Worm (Caenorhabditis elegans): ENCODE data around the gene nhr-119.

nhr-119 gene

DNA sequence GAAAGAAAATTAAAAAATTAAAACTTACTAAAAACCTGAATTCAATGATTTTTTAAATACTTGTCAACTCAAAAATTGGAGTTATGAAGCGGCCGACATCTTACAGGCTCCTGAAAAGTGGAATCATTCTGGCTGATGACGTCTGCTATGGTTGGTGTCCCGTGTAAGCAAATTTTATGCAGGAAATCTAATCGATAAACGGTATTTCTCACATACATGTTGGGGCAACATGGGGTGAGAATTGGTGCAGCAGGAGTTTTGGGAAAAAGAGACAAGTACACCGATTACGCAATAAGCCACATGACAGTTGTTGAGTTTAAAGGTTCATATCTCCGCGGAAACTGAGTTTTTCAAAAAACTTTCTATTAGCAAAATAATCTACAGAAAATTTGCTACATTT is 15.0 kb upstream of the nhr-119 start, which contains the start of gene K12H6.2:
Gene K12H6.2 (minus strand): TSS at position 101 of the 400 bp plus-strand sequence.
- TF ChIP-seq syd-9 (tag; optimal IDR thresholded peaks at IDR 0.05) (no peak), unc-86 (tag; optimal IDR thresholded peaks at IDR 0.05) (no peak), elt-4 (tag; optimal IDR thresholded peaks at IDR 0.05) (no peak), ceh-18 (tag; optimal IDR thresholded peaks at IDR 0.05) (no peak), ceh-48 (tag; optimal IDR thresholded peaks at IDR 0.05) (no peak)

DNA sequence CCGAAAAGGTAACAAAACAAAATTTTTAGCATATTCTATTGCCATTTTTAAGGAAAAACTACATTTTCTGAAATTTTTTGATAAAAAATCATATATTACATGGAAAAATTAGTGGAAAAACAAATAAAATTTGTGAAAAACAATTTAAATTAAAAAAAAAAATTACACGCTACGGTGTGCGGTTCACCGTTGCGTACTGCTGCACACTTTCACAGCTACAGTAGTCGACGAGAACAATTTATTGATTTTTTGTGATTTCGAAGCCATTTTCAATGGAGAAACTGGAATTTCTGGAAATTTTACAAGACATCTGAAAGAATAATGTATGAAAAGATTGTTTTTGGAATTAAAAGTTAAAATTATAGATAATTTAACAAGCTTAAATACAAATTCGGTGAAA is 14.6 kb upstream of the nhr-119 start:
- TF ChIP-seq nfya-1 (tag; optimal IDR thresholded peaks at IDR 0.05), result no peak
- no peak for TF ChIP-seq che-1 (tag; optimal IDR thresholded peaks at IDR 0.05)
- TF ChIP-seq zip-5 (tag; optimal IDR thresholded peaks at IDR 0.05), result no peak
- no peak for TF ChIP-seq ceh-22 (tag; optimal IDR thresholded peaks at IDR 0.05)
- TF ChIP-seq pha-4 (tag; optimal IDR thresholded peaks at IDR 0.05), result no peak
- no peak for TF ChIP-seq unc-55 (GFP tag; optimal IDR thresholded peaks at IDR 0.05)
- no peak for TF ChIP-seq pat-9 (tag; optimal IDR thresholded peaks at IDR 0.05)
- no peak for TF ChIP-seq pag-3 (tag; optimal IDR thresholded peaks at IDR 0.05; ENCODE audit: borderline replicate concordance)
- TF ChIP-seq syd-9 (tag; optimal IDR thresholded peaks at IDR 0.05), result no peak
- no peak for TF ChIP-seq ceh-48 (tag; optimal IDR thresholded peaks at IDR 0.05)
- TF ChIP-seq dve-1 (tag; optimal IDR thresholded peaks at IDR 0.05), result no peak
- no peak for TF ChIP-seq unc-42 (tag; optimal IDR thresholded peaks at IDR 0.05)
- no peak for TF ChIP-seq pha-2 (tag; optimal IDR thresholded peaks at IDR 0.05)

DNA sequence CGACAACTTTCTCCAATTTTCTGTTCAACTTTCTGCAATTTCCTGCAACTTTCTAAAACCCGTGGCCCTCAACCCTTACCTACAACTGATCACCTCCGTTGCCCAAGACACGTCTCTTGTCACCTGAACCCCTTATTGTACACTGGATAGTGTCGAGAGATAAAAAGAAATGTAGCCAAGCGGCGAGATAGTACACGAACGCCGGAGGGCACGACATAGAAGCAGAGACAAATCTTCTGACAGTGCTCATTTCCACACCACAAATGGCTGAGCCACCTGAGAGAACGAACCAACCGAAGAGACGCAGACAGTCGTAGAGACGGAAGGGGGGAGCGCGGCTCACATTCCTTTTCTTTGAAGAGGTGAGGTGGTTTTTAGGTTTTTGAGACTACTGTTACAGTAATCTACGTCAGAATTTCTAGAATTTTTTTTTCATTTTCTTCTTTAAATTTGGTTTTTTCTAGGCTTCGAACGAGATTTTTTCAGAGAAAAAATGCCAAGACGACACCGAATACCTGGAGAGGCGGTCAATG is 7.3 kb upstream of the nhr-119 start, which contains the start of gene K12H6.12:
Gene K12H6.12 (plus strand): TSS at position 483 of the 533 bp plus-strand sequence.
- peak; percentile 15 for TF ChIP-seq tbx-2 (tag; optimal IDR thresholded peaks at IDR 0.05)
- TF ChIP-seq ztf-16 (tag; optimal IDR thresholded peaks at IDR 0.05), result no peak
- peak; percentile 77 for TF ChIP-seq hlh-30 (tag; optimal IDR thresholded peaks at IDR 0.05; ENCODE audit: insufficient read depth)
- TF ChIP-seq unc-55 (GFP tag; optimal IDR thresholded peaks at IDR 0.05), result peak; percentile 29

DNA sequence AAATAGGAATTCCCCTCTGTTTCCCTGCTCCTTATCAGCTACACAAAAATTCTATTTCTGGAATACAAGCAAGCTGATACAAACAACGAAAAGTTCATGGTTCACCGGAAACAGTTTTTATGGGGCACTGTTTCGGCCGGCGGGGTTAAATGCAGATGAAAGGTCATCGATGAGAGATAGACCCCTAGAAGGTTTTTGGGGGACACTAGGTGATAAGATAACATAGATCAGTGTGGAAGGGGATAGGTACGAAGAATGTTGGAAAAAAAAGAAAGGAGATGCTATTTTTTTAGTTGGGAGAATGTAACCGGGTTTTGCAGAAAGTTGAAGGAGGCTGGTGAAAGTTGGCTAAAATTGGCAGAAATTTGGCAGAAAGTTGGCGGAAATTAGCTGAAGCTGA is 5.2 kb upstream of the nhr-119 start:
- TF ChIP-seq elt-2 (tag; optimal IDR thresholded peaks at IDR 0.05), result peak; percentile 37
- no peak for TF ChIP-seq tbx-2 (tag; optimal IDR thresholded peaks at IDR 0.05)

DNA sequence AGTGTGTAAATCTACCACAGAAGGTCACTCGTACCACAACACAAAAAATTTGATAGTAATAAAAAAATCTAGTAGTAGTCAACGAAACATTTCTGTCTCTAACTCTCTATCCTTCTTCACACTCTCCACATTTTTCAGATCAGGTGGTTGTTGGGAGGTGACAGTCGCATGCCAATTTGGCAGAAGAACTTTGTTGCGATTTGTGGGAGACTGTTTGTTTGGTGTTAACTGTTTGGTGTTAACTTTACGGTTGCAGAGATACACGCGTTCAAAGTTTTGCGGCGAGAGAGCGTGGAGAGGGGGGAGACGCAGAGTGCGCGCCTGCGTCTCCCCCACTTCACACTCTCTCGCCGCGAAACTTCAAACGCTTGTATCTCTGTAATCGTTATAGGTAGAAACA is 4.5 kb upstream of the nhr-119 start:
- TF ChIP-seq npax-4 (tag; optimal IDR thresholded peaks at IDR 0.05) (no peak), tbx-2 (tag; optimal IDR thresholded peaks at IDR 0.05) (no peak), C38D4.7 (GFP tag; optimal IDR thresholded peaks at IDR 0.05) (no peak), elt-2 (tag; optimal IDR thresholded peaks at IDR 0.05) (no peak), ahr-1 (tag; optimal IDR thresholded peaks at IDR 0.05) (no peak), ceh-31 (tag; optimal IDR thresholded peaks at IDR 0.05) (no peak), sdc-2 (tag; optimal IDR thresholded peaks at IDR 0.05) (no peak), gmeb-2 (tag; optimal IDR thresholded peaks at IDR 0.05) (no peak), ets-4 (tag; optimal IDR thresholded peaks at IDR 0.05) (no peak), hlh-6 (tag; optimal IDR thresholded peaks at IDR 0.05) (no peak), K09A11.1 (tag; optimal IDR thresholded peaks at IDR 0.05; ENCODE audit: insufficient read depth) (no peak), pqm-1 (tag; optimal IDR thresholded peaks at IDR 0.05) (no peak), mec-3 (tag; optimal IDR thresholded peaks at IDR 0.05; ENCODE audit: borderline replicate concordance) (no peak)

DNA sequence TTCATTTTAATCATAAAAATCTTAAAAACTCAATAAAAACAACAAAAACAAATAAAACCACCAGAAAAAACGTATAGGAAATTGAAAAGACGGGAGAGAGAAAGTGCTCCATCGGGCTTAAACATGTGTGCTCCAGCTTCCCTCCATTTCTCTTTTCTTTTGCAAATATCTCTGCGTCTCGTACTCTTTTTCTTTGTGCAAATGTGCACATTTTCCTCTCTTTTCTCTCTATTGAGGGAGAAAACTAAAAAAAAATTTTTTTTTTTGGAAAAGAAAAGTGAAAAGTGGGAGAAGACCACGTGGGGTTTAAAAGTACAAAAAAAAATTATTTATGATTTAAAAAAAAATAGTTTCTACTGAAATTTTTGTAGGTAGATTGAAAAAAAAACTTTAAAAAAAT is 3.8 kb upstream of the nhr-119 start:
- TF ChIP-seq pros-1 (tag; optimal IDR thresholded peaks at IDR 0.05) (no peak), pqm-1 (tag; optimal IDR thresholded peaks at IDR 0.05) (no peak), ceh-24 (tag; optimal IDR thresholded peaks at IDR 0.05) (no peak), mec-3 (tag; optimal IDR thresholded peaks at IDR 0.05; ENCODE audit: borderline replicate concordance) (no peak), hlh-8 (tag; optimal IDR thresholded peaks at IDR 0.05) (peak; percentile 69), sox-2 (GFP tag; IDR thresholded peaks at IDR 0.05) (no peak), madf-2 (tag; optimal IDR thresholded peaks at IDR 0.05) (no peak)

Measured in whole organism, late embryonic.